Fruit fly (Drosophila melanogaster) whole organism, prepupa: ENCODE results near the gene CG42729.
A peak's percentile ranks its signal among the peaks of the same experiment; 100 is the strongest.

Experiments
- Blimp-1 ChIP-seq: fragments of 200-800 bp; sonication (Bioruptor generic); optimal IDR thresholded peaks from 3 replicates; lab custom pipeline; 2017; ENCODE audit warnings: missing biosample characterization, missing genetic modification characterization, mild to moderate bottlenecking, moderate library complexity, missing genetic modification reagents
- CG10631 ChIP-seq: fragments of 200-800 bp; sonication (Bioruptor generic); optimal IDR thresholded peaks from 2 replicates; lab custom pipeline; 2016; ENCODE audit warnings: missing biosample characterization, missing genetic modification characterization
- CG10669 ChIP-seq: fragments of 200-800 bp; sonication (Bioruptor generic); optimal IDR thresholded peaks from 3 replicates; lab custom pipeline; 2018; ENCODE audit warnings: missing biosample characterization, mild to moderate bottlenecking, missing genetic modification characterization, moderate library complexity
- CG11902 ChIP-seq: fragments of 200-800 bp; sonication (Bioruptor generic); optimal IDR thresholded peaks from 3 replicates; lab custom pipeline; 2016; ENCODE audit warnings: missing biosample characterization, missing genetic modification characterization
- CG15336 ChIP-seq: fragments of 200-800 bp; sonication (Bioruptor generic); IDR thresholded peaks from 2 replicates; pipeline ENCODE4 v1.3.6; 2022; ENCODE audit warnings: missing biosample characterization, missing genetic modification characterization
- CG1621 ChIP-seq: fragments of 200-800 bp; sonication (Bioruptor generic); optimal IDR thresholded peaks from 3 replicates; lab custom pipeline; 2018; ENCODE audit warnings: missing biosample characterization, mild to moderate bottlenecking, missing genetic modification characterization
- CG31627 ChIP-seq: fragments of 200-800 bp; sonication (Bioruptor generic); optimal IDR thresholded peaks from 3 replicates; lab custom pipeline; 2016; ENCODE audit warnings: missing biosample characterization, missing genetic modification characterization
- CG4318 ChIP-seq: fragments of 200-800 bp; sonication (Bioruptor generic); optimal IDR thresholded peaks from 3 replicates; lab custom pipeline; 2017; ENCODE audit warnings: missing biosample characterization, mild to moderate bottlenecking, missing genetic modification characterization
- CG6163 ChIP-seq: fragments of 200-800 bp; sonication (Bioruptor generic); IDR thresholded peaks from 3 replicates; pipeline ENCODE4 v1.3.6; 2022; ENCODE audit warnings: missing biosample characterization, missing genetic modification characterization
- CG6276 ChIP-seq: fragments of 200-800 bp; sonication (Bioruptor generic); optimal IDR thresholded peaks from 2 replicates; lab custom pipeline; 2017; ENCODE audit warnings: missing biosample characterization, mild to moderate bottlenecking, missing genetic modification characterization
- CG6854 ChIP-seq: fragments of 200-800 bp; sonication (Bioruptor generic); optimal IDR thresholded peaks from 2 replicates; lab custom pipeline; 2017; ENCODE audit warnings: missing biosample characterization, mild to moderate bottlenecking, missing genetic modification characterization
- CG7368 ChIP-seq: fragments of 200-800 bp; sonication (Bioruptor generic); optimal IDR thresholded peaks from 3 replicates; lab custom pipeline; 2016; ENCODE audit warnings: missing biosample characterization, missing genetic modification characterization
- CG8119 ChIP-seq: fragments of 200-800 bp; sonication (Bioruptor generic); IDR thresholded peaks from 3 replicates; pipeline ENCODE4 v1.3.6; 2022; ENCODE audit warnings: missing biosample characterization, missing genetic modification characterization
- CG9139 ChIP-seq: fragments of 200-800 bp; sonication (Bioruptor generic); optimal IDR thresholded peaks from 3 replicates; lab custom pipeline; 2017; ENCODE audit warnings: missing biosample characterization, mild to moderate bottlenecking, missing genetic modification characterization
- Eip75B ChIP-seq: fragments of 200-800 bp; sonication (Bioruptor generic); optimal IDR thresholded peaks from 3 replicates; lab custom pipeline; 2016; ENCODE audit warnings: missing biosample characterization, missing genetic modification characterization
- Eip78C ChIP-seq: fragments of 200-800 bp; sonication (Bioruptor generic); peaks from one replicate; lab custom pipeline; 2016; ENCODE audit warnings: missing biosample characterization, missing genetic modification characterization
- Eip93F ChIP-seq: fragments of 200-800 bp; sonication (Bioruptor generic); optimal IDR thresholded peaks from 2 replicates; lab custom pipeline; 2016; ENCODE audit warnings: missing biosample characterization, mild to moderate bottlenecking, missing genetic modification characterization
- Ets21C ChIP-seq: fragments of 200-800 bp; sonication (Bioruptor generic); optimal IDR thresholded peaks from 3 replicates; lab custom pipeline; 2016; ENCODE audit warnings: missing biosample characterization, missing genetic modification characterization
- Gug ChIP-seq: fragments of 200-800 bp; sonication (Bioruptor generic); IDR thresholded peaks from 2 replicates; pipeline ENCODE4 v1.3.6; 2022; ENCODE audit warnings: missing biosample characterization, missing genetic modification characterization
- Hr39 ChIP-seq: fragments of 200-800 bp; sonication (Bioruptor generic); optimal IDR thresholded peaks from 2 replicates; lab custom pipeline; 2016; ENCODE audit warnings: missing biosample characterization, missing genetic modification characterization
- Hr4 ChIP-seq: fragments of 200-800 bp; sonication (Bioruptor generic); optimal IDR thresholded peaks from 3 replicates; lab custom pipeline; 2016; ENCODE audit warnings: missing biosample characterization, missing genetic modification characterization
- Lpt ChIP-seq: fragments of 200-800 bp; sonication (Bioruptor generic); optimal IDR thresholded peaks from 3 replicates; lab custom pipeline; 2016; ENCODE audit warnings: missing biosample characterization, missing genetic modification characterization
- Met ChIP-seq: fragments of 200-800 bp; sonication (Bioruptor generic); optimal IDR thresholded peaks from 3 replicates; lab custom pipeline; 2016; ENCODE audit warnings: missing biosample characterization, missing genetic modification characterization
- OdsH ChIP-seq: fragments of 200-800 bp; sonication (Bioruptor generic); optimal IDR thresholded peaks from 3 replicates; lab custom pipeline; 2016; ENCODE audit warnings: missing biosample characterization, missing genetic modification characterization
- Smox ChIP-seq: fragments of 200-800 bp; sonication (Bioruptor generic); optimal IDR thresholded peaks from 3 replicates; lab custom pipeline; 2016; ENCODE audit warnings: missing biosample characterization, missing genetic modification characterization
- Sox102F ChIP-seq: fragments of 200-800 bp; sonication (Bioruptor generic); optimal IDR thresholded peaks from 2 replicates; lab custom pipeline; 2016; ENCODE audit warnings: missing biosample characterization, mild to moderate bottlenecking, missing genetic modification characterization
- Sox14 ChIP-seq: fragments of 200-800 bp; sonication (Bioruptor generic); optimal IDR thresholded peaks from 3 replicates; lab custom pipeline; 2016; ENCODE audit warnings: missing biosample characterization, missing genetic modification characterization
- Sox15 ChIP-seq: fragments of 200-800 bp; sonication (Bioruptor generic); optimal IDR thresholded peaks from 3 replicates; lab custom pipeline; 2016; ENCODE audit warnings: missing biosample characterization, missing genetic modification characterization
- achi ChIP-seq: fragments of 200-800 bp; sonication (Bioruptor generic); optimal IDR thresholded peaks from 3 replicates; lab custom pipeline; 2016; ENCODE audit warnings: missing biosample characterization, missing genetic modification characterization
- acj6 ChIP-seq: fragments of 200-800 bp; sonication (Bioruptor generic); optimal IDR thresholded peaks from 3 replicates; lab custom pipeline; 2016; ENCODE audit warnings: missing biosample characterization, missing genetic modification characterization
- cyc ChIP-seq: fragments of 200-800 bp; sonication (Bioruptor generic); optimal IDR thresholded peaks from 3 replicates; lab custom pipeline; 2016; ENCODE audit warnings: missing biosample characterization, missing genetic modification characterization
- dsx ChIP-seq: fragments of 200-800 bp; optimal IDR thresholded peaks from 3 replicates; lab custom pipeline; 2019; ENCODE audit warnings: missing biosample characterization, mild to moderate bottlenecking, missing genetic modification characterization, moderate library complexity; ENCODE audit not compliant: poor library complexity, severe bottlenecking
- eg ChIP-seq: fragments of 200-800 bp; sonication (Bioruptor generic); IDR thresholded peaks from 3 replicates; pipeline ENCODE4 v1.3.6; 2022; ENCODE audit warnings: missing biosample characterization, missing genetic modification characterization
- esn ChIP-seq: fragments of 200-800 bp; sonication (Bioruptor generic); optimal IDR thresholded peaks from 2 replicates; lab custom pipeline; 2016; ENCODE audit warnings: missing biosample characterization, mild to moderate bottlenecking, missing genetic modification characterization, moderate library complexity
- fd59A ChIP-seq: fragments of 200-800 bp; sonication (Bioruptor generic); optimal IDR thresholded peaks from 2 replicates; lab custom pipeline; 2017; ENCODE audit warnings: missing biosample characterization, mild to moderate bottlenecking, missing genetic modification characterization, missing genetic modification reagents
- fd85E ChIP-seq: fragments of 200-800 bp; sonication (Bioruptor generic); optimal IDR thresholded peaks from 3 replicates; lab custom pipeline; 2016; ENCODE audit warnings: missing biosample characterization, missing genetic modification characterization
- fkh ChIP-seq: fragments of 200-800 bp; sonication (Bioruptor generic); optimal IDR thresholded peaks from 3 replicates; lab custom pipeline; 2017; ENCODE audit warnings: missing biosample characterization, mild to moderate bottlenecking, missing genetic modification characterization, moderate library complexity
- lz ChIP-seq: fragments of 200-800 bp; sonication (Bioruptor generic); optimal IDR thresholded peaks from 3 replicates; lab custom pipeline; 2016; ENCODE audit warnings: missing biosample characterization, missing genetic modification characterization
- salr ChIP-seq, 2 experiments: fragments of 200-800 bp; sonication (Bioruptor generic); optimal IDR thresholded peaks; 3 replicates each; lab custom pipeline; 2016 to 2018; ENCODE audit warnings: missing biosample characterization in 2 of 2, missing genetic modification characterization in 2 of 2, mild to moderate bottlenecking in 1 of 2
- spab ChIP-seq: fragments of 200-800 bp; sonication (Bioruptor generic); optimal IDR thresholded peaks from 2 replicates; lab custom pipeline; 2017; ENCODE audit warnings: missing biosample characterization, mild to moderate bottlenecking, missing genetic modification characterization, missing genetic modification reagents
- ss ChIP-seq, 2 experiments: fragments of 200-800 bp; sonication (Bioruptor generic); optimal IDR thresholded peaks; 2 replicates in 1 of 2; 3 replicates in 1 of 2; lab custom pipeline; 2017 to 2018; ENCODE audit warnings: mild to moderate bottlenecking in 2 of 2, missing biosample characterization in 2 of 2, missing genetic modification characterization in 2 of 2, moderate library complexity in 1 of 2
- topi ChIP-seq: fragments of 200-800 bp; sonication (Bioruptor generic); optimal IDR thresholded peaks from 3 replicates; lab custom pipeline; 2016; ENCODE audit warnings: missing biosample characterization, missing genetic modification characterization
- vri ChIP-seq: fragments of 200-800 bp; sonication (Bioruptor generic); optimal IDR thresholded peaks from 3 replicates; lab custom pipeline; 2016; ENCODE audit warnings: missing biosample characterization, mild to moderate bottlenecking, missing genetic modification characterization

The CG42729 gene

DNA sequence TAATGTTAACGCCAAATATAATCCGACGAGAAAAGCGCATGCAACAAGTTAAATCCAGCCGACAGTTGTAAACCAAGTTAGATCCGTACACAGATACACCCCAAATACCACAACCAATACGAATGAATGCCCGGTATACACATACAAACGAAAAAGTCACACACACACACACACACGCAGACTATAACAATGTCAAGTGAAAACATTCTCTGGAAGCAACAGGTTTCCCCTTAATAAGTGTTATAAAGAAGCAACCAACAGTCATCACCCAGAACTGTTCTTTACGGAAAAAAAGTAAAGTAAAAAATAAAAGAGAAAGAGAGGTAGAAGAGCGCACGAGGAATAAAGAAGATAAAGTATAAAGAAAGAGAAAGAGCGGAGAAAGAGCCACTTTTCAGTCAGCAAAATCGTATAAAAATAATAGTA lies 8.5 kb upstream of the CG42729 start (continued):
- TF ChIP-seq dsx (GFP tag; lab: Kevin White, UChicago) (peak; percentile 83), vri (GFP tag; lab: Kevin White, UChicago) (no peak), fd85E (GFP tag; lab: Kevin White, UChicago) (no peak), spab (GFP tag; lab: Kevin White, UChicago) (no peak), Ets21C (GFP tag; lab: Kevin White, UChicago) (no peak), CG11902 (GFP tag; lab: Kevin White, UChicago) (no peak), esn (no peak), fd59A (GFP tag; lab: Kevin White, UChicago) (no peak), CG10631 (GFP tag; lab: Kevin White, UChicago) (no peak), CG6276 (GFP tag; lab: Kevin White, UChicago) (no peak), Gug (no peak), CG7368 (no peak), Lpt (no peak), CG8119 (GFP tag; lab: Robert Waterston, UW) (0 out of 3 replicates have a peak, but pooled peaks have one; percentile 18), fkh (GFP tag; lab: Kevin White, UChicago) (no peak), Hr39 (GFP tag; lab: Kevin White, UChicago) (no peak)

DNA sequence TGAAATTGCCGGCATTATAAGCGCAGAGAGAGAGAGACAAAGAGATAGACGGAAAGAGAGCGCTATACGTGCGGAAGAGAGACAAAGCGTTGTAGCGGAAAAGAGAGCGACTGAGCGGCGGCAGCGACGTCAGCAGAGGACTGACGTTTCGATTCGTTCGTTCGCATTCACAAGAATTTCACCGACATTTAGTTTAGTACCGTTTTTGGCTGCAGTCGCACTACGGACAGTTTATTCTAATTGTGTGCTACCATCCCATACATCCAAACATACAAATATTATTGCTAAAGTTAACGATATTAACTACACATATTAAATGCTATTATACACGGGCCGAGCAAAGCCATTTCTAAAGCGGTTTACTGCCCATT lies 7.9 kb upstream of the CG42729 start, which contains the start of gene CrebA:
Gene CrebA, plus strand, starts transcription at position 168 of the 371 bp plus-strand sequence.
- TF ChIP-seq CG1621 (tag; lab: Kevin White, UChicago) = peak; percentile 17
- TF ChIP-seq CG6163 (GFP tag; lab: Robert Waterston, UW) = peak; percentile 18; the same call in 1 of the 3 replicates
- no peak for TF ChIP-seq CG4318
- TF ChIP-seq eg (GFP tag; lab: Robert Waterston, UW) = peak; percentile 13; the same call in 2 of the 3 replicates

- peak; percentile 79 for TF ChIP-seq Hr4 (GFP tag; lab: Kevin White, UChicago)
- TF ChIP-seq CG10669 = peak; percentile 60
- TF ChIP-seq eg (GFP tag; lab: Robert Waterston, UW) = peak; percentile 30; the same call in 1 of the 3 replicates
- TF ChIP-seq salr (GFP tag; optimal IDR thresholded peaks at IDR 0.05; lab: Kevin White, UChicago) = peak; percentile 19 to 86
- peak; percentile 28; the same call in 1 of the 2 replicates for TF ChIP-seq CG15336 (GFP tag; lab: Robert Waterston, UW)
- TF ChIP-seq cyc (GFP tag; lab: Kevin White, UChicago) = peak; percentile 77
- no peak for TF ChIP-seq fd85E (GFP tag; lab: Kevin White, UChicago)
- TF ChIP-seq Eip93F (GFP tag; lab: Kevin White, UChicago) = no peak
- peak; percentile 75 for TF ChIP-seq Met (GFP tag; lab: Kevin White, UChicago)
- 0 out of 2 replicates have a peak, but pooled peaks have one; percentile 18 for TF ChIP-seq Gug
- TF ChIP-seq CG31627 (GFP tag; lab: Kevin White, UChicago) = peak; percentile 79
- TF ChIP-seq Lpt = peak; percentile 48
- TF ChIP-seq CG4318 = peak; percentile 60
- TF ChIP-seq Eip75B = peak; percentile 76
- peak; percentile 76 for TF ChIP-seq Sox15 (GFP tag; lab: Kevin White, UChicago)
- peak; percentile 87 for TF ChIP-seq esn
- peak; percentile 80 for TF ChIP-seq Smox
- TF ChIP-seq ss (GFP tag; optimal IDR thresholded peaks at IDR 0.05; lab: Kevin White, UChicago) = peak; percentile 57 to 75
- TF ChIP-seq achi = peak; percentile 67
- TF ChIP-seq CG6163 (GFP tag; lab: Robert Waterston, UW) = peak; percentile 8; the same call in 1 of the 3 replicates
- TF ChIP-seq Sox102F (GFP tag; lab: Kevin White, UChicago) = peak; percentile 69
- TF ChIP-seq lz = peak; percentile 79
- TF ChIP-seq OdsH (GFP tag; lab: Kevin White, UChicago) = peak; percentile 81
- peak; percentile 34 for TF ChIP-seq Blimp-1 (GFP tag; lab: Kevin White, UChicago)
- no peak for TF ChIP-seq CG6854
- peak; percentile 95 for TF ChIP-seq Eip78C (GFP tag; lab: Kevin White, UChicago)
- peak; percentile 82 for TF ChIP-seq fd59A (GFP tag; lab: Kevin White, UChicago)
- TF ChIP-seq CG10631 (GFP tag; lab: Kevin White, UChicago) = peak; percentile 80
- peak; percentile 81 for TF ChIP-seq Hr39 (GFP tag; lab: Kevin White, UChicago)
- peak; percentile 83 for TF ChIP-seq topi
- TF ChIP-seq acj6 (GFP tag; lab: Kevin White, UChicago) = peak; percentile 76
- TF ChIP-seq Sox14 = peak; percentile 77
- TF ChIP-seq CG9139 = peak; percentile 51
Observed at dm6 chr3L:15534274-15535227, 7.2 kb upstream of the CG42729 start.
